Fruit fly (Drosophila melanogaster) whole organism, embryonic: ENCODE data around the gene CG7530.
A peak's percentile ranks its signal among the peaks of the same experiment; 100 is the strongest.

Experiments used
- Abd-B ChIP-seq: fragments of 200-800 bp; sonication (Bioruptor generic); optimal IDR thresholded peaks from 2 replicates; lab custom pipeline; 2018; ENCODE audit warnings: missing biosample characterization, mild to moderate bottlenecking, missing genetic modification characterization, moderate library complexity
- CG1024 ChIP-seq: fragments of 200-800 bp; sonication (Bioruptor generic); IDR thresholded peaks from 2 replicates; pipeline ENCODE4 v1.3.6; 2022; ENCODE audit warnings: missing biosample characterization, missing genetic modification characterization
- CG10274 ChIP-seq: fragments of 200-800 bp; sonication (Bioruptor generic); optimal IDR thresholded peaks from 3 replicates; lab custom pipeline; 2017; ENCODE audit warnings: missing biosample characterization, mild to moderate bottlenecking, missing genetic modification characterization
- CG10979 ChIP-seq: fragments of 200-800 bp; sonication (Bioruptor generic); optimal IDR thresholded peaks from 2 replicates; lab custom pipeline; 2018; ENCODE audit warnings: missing biosample characterization, mild to moderate bottlenecking, missing genetic modification characterization, moderate library complexity
- CG11247 ChIP-seq: fragments of 200-800 bp; sonication (Bioruptor generic); IDR thresholded peaks from 2 replicates; pipeline ENCODE4 v1.3.6; 2022; ENCODE audit warnings: missing biosample characterization, missing genetic modification characterization
- CG12155 ChIP-seq: fragments of 200-800 bp; sonication (Bioruptor generic); optimal IDR thresholded peaks from 3 replicates; lab custom pipeline; 2016; ENCODE audit warnings: missing biosample characterization, missing genetic modification characterization
- CG12391 ChIP-seq: fragments of 200-800 bp; sonication (Bioruptor generic); optimal IDR thresholded peaks from 3 replicates; lab custom pipeline; 2018; ENCODE audit warnings: missing biosample characterization, mild to moderate bottlenecking, missing genetic modification characterization, moderate library complexity
- CG13123 ChIP-seq: fragments of 200-800 bp; sonication (Bioruptor generic); optimal IDR thresholded peaks from 2 replicates; lab custom pipeline; 2016; ENCODE audit warnings: missing biosample characterization, missing genetic modification characterization
- CG13296 ChIP-seq: fragments of 200-800 bp; sonication (Bioruptor generic); optimal IDR thresholded peaks from 3 replicates; lab custom pipeline; 2018; ENCODE audit warnings: missing biosample characterization, mild to moderate bottlenecking, missing genetic modification characterization
- CG13775 ChIP-seq: fragments of 200-800 bp; sonication (Bioruptor generic); optimal IDR thresholded peaks from 3 replicates; lab custom pipeline; 2017; ENCODE audit warnings: missing biosample characterization, mild to moderate bottlenecking, missing genetic modification characterization
- CG14014 ChIP-seq: fragments of 200-800 bp; sonication (Bioruptor generic); IDR thresholded peaks from 2 replicates; pipeline ENCODE4 v1.3.6; 2022; ENCODE audit warnings: missing biosample characterization, missing genetic modification characterization
- CG16863 ChIP-seq: fragments of 200-800 bp; sonication (Bioruptor generic); optimal IDR thresholded peaks from 3 replicates; lab custom pipeline; 2016; ENCODE audit warnings: missing biosample characterization, missing genetic modification characterization
- CG2116 ChIP-seq: fragments of 200-800 bp; sonication (Bioruptor generic); optimal IDR thresholded peaks from 3 replicates; lab custom pipeline; 2018; ENCODE audit warnings: missing biosample characterization, mild to moderate bottlenecking, missing genetic modification characterization
- CG30431 ChIP-seq: fragments of 200-800 bp; sonication (Bioruptor generic); optimal IDR thresholded peaks from 2 replicates; lab custom pipeline; 2017; ENCODE audit warnings: missing biosample characterization, missing genetic modification characterization
- CG5245 ChIP-seq: fragments of 200-800 bp; sonication (Bioruptor generic); optimal IDR thresholded peaks from 3 replicates; lab custom pipeline; 2016; ENCODE audit warnings: missing biosample characterization, missing genetic modification characterization
- CG6765 ChIP-seq: fragments of 200-800 bp; sonication (Bioruptor generic); optimal IDR thresholded peaks from 3 replicates; lab custom pipeline; 2017; ENCODE audit warnings: missing biosample characterization, mild to moderate bottlenecking, missing genetic modification characterization
- CG7839 ChIP-seq: fragments of 200-800 bp; sonication (Bioruptor generic); optimal IDR thresholded peaks from 3 replicates; lab custom pipeline; 2018; ENCODE audit warnings: missing biosample characterization, mild to moderate bottlenecking, missing genetic modification characterization, moderate library complexity
- CG8290 ChIP-seq, 3 experiments: fragments of 200-800 bp; sonication (Bioruptor generic); optimal IDR thresholded peaks; 2 replicates each; lab custom pipeline; 2016 to 2019; ENCODE audit warnings: missing biosample characterization in 3 of 3, missing genetic modification characterization in 3 of 3, mild to moderate bottlenecking in 2 of 3, moderate library complexity in 1 of 3
- D ChIP-seq, 2 experiments: fragments of 200-800 bp in 1 of 2; fragments of >200 bp in 1 of 2; sonication (Bioruptor generic) in 1 of 2; optimal IDR thresholded peaks; 2 replicates in 1 of 2; 3 replicates in 1 of 2; lab custom pipeline; 2017; ENCODE audit warnings: mild to moderate bottlenecking in 1 of 2, missing biosample characterization in 1 of 2, missing genetic modification characterization in 1 of 2, missing genetic modification reagents in 1 of 2
- Fer1 ChIP-seq: fragments of 200-800 bp; sonication (Bioruptor generic); optimal IDR thresholded peaks from 2 replicates; lab custom pipeline; 2017; ENCODE audit warnings: missing biosample characterization, mild to moderate bottlenecking, missing genetic modification characterization
- GATAe ChIP-seq: fragments of 200-800 bp; sonication (Bioruptor generic); conservative IDR thresholded peaks from 2 replicates; pipeline ENCODE4 v1.3.6; 2022; ENCODE audit warnings: missing biosample characterization, missing genetic modification characterization
- Gsc ChIP-seq: fragments of 200-800 bp; sonication (Bioruptor generic); IDR thresholded peaks from 2 replicates; pipeline ENCODE4 v1.3.6; 2022; ENCODE audit warnings: missing biosample characterization, missing genetic modification characterization
- H2.0 ChIP-seq: fragments of 200-800 bp; sonication (Bioruptor generic); IDR thresholded peaks from 2 replicates; pipeline ENCODE4 v1.3.6; 2022; ENCODE audit warnings: missing biosample characterization, missing genetic modification characterization
- Hmx ChIP-seq: fragments of 200-800 bp; sonication (Bioruptor generic); optimal IDR thresholded peaks from 2 replicates; lab custom pipeline; 2016; ENCODE audit warnings: missing biosample characterization, missing genetic modification characterization
- Nf-YB ChIP-seq: fragments of 200-800 bp; sonication (Bioruptor generic); optimal IDR thresholded peaks from 3 replicates; lab custom pipeline; 2019; ENCODE audit warnings: missing biosample characterization, mild to moderate bottlenecking, missing genetic modification characterization, moderate library complexity
- Oli ChIP-seq: fragments of 200-800 bp; sonication (Bioruptor generic); optimal IDR thresholded peaks from 2 replicates; lab custom pipeline; 2018; ENCODE audit warnings: missing biosample characterization, mild to moderate bottlenecking, missing genetic modification characterization, moderate library complexity
- Opbp ChIP-seq: fragments of 200-800 bp; sonication (Bioruptor generic); IDR thresholded peaks from 3 replicates; pipeline ENCODE4 v1.3.6; 2022; ENCODE audit warnings: missing biosample characterization, missing genetic modification characterization; ENCODE audit not compliant: partially characterized antibody
- Sox100B ChIP-seq: fragments of 200-800 bp; sonication (Bioruptor generic); optimal IDR thresholded peaks from 3 replicates; lab custom pipeline; 2018; ENCODE audit warnings: missing biosample characterization, mild to moderate bottlenecking, missing genetic modification characterization
- ara ChIP-seq: fragments of 200-800 bp; sonication (Bioruptor generic); IDR thresholded peaks from 2 replicates; pipeline ENCODE4 v1.3.6; 2022; ENCODE audit warnings: missing biosample characterization, missing genetic modification characterization
- chn ChIP-seq: fragments of 200-800 bp; sonication (Bioruptor generic); optimal IDR thresholded peaks from 2 replicates; lab custom pipeline; 2016; ENCODE audit warnings: missing biosample characterization, missing genetic modification characterization
- cwo ChIP-seq: fragments of 200-800 bp; sonication (Bioruptor generic); optimal IDR thresholded peaks from 3 replicates; lab custom pipeline; 2017; ENCODE audit warnings: missing biosample characterization, missing genetic modification characterization, mild to moderate bottlenecking, moderate library complexity, missing genetic modification reagents
- dmrt11E ChIP-seq: fragments of 200-800 bp; sonication (Bioruptor generic); optimal IDR thresholded peaks from 3 replicates; lab custom pipeline; 2018; ENCODE audit warnings: missing biosample characterization, mild to moderate bottlenecking, missing genetic modification characterization, moderate library complexity
- dysf ChIP-seq: fragments of 200-800 bp; sonication (Bioruptor generic); IDR thresholded peaks from 3 replicates; pipeline ENCODE4 v1.3.6; 2022; ENCODE audit warnings: missing biosample characterization, missing genetic modification characterization
- fd102C ChIP-seq: fragments of 200-800 bp; sonication (Bioruptor generic); optimal IDR thresholded peaks from 2 replicates; lab custom pipeline; 2018; ENCODE audit warnings: missing biosample characterization, mild to moderate bottlenecking, missing genetic modification characterization, moderate library complexity
- gce ChIP-seq: fragments of 200-800 bp; sonication (Bioruptor generic); IDR thresholded peaks from 3 replicates; pipeline ENCODE4 v1.3.6; 2022; ENCODE audit warnings: missing biosample characterization, missing genetic modification characterization
- ken ChIP-seq: fragments of 200-800 bp; sonication (Bioruptor generic); IDR thresholded peaks from 3 replicates; pipeline ENCODE4 v1.3.6; 2022; ENCODE audit warnings: missing biosample characterization, missing genetic modification characterization
- nerfin-1 ChIP-seq: fragments of 200-800 bp; sonication (Bioruptor generic); optimal IDR thresholded peaks from 3 replicates; lab custom pipeline; 2019; ENCODE audit warnings: missing biosample characterization, mild to moderate bottlenecking, missing genetic modification characterization, moderate library complexity
- odd ChIP-seq: fragments of 200-800 bp; sonication (Bioruptor generic); optimal IDR thresholded peaks from 2 replicates; lab custom pipeline; 2017; ENCODE audit warnings: missing biosample characterization, mild to moderate bottlenecking, missing genetic modification characterization
- phol ChIP-seq: fragments of 200-800 bp; sonication (Bioruptor generic); optimal IDR thresholded peaks from 3 replicates; lab custom pipeline; 2018; ENCODE audit warnings: missing biosample characterization, mild to moderate bottlenecking, missing genetic modification characterization, moderate library complexity
- pzg ChIP-seq: fragments of 200-800 bp; sonication (Bioruptor generic); optimal IDR thresholded peaks from 3 replicates; lab custom pipeline; 2018; ENCODE audit warnings: missing biosample characterization, mild to moderate bottlenecking, missing genetic modification characterization, moderate library complexity
- sens ChIP-seq: fragments of 200-800 bp; sonication (Bioruptor generic); peaks from one replicate; lab custom pipeline; 2016; ENCODE audit warnings: missing biosample characterization, missing genetic modification characterization
- ssp ChIP-seq: fragments of 200-800 bp; sonication (Bioruptor generic); IDR thresholded peaks from 2 replicates; pipeline ENCODE4 v1.3.6; 2022; ENCODE audit warnings: missing biosample characterization, missing genetic modification characterization
- stwl ChIP-seq: fragments of 200-800 bp; sonication (Bioruptor generic); optimal IDR thresholded peaks from 3 replicates; lab custom pipeline; 2018; ENCODE audit warnings: missing biosample characterization, mild to moderate bottlenecking, missing genetic modification characterization, moderate library complexity
- vfl ChIP-seq: fragments of 200-800 bp; sonication (Bioruptor generic); optimal IDR thresholded peaks from 2 replicates; lab custom pipeline; 2016; ENCODE audit warnings: missing biosample characterization, missing genetic modification characterization
- z ChIP-seq: fragments of 200-800 bp; sonication (Bioruptor generic); IDR thresholded peaks from 3 replicates; pipeline ENCODE4 v1.3.6; 2022; ENCODE audit warnings: missing biosample characterization, missing genetic modification characterization
- zen ChIP-seq: fragments of 200-800 bp; sonication (Bioruptor generic); optimal IDR thresholded peaks from 3 replicates; lab custom pipeline; 2018; ENCODE audit warnings: missing biosample characterization, mild to moderate bottlenecking, missing genetic modification characterization, moderate library complexity

The CG7530 gene

dm6 chr3R:14677814-14678213 lies 53.5 kb downstream of the CG7530 start:
- TF ChIP-seq GATAe (GFP tag; lab: Robert Waterston, UW): no peak
- peak; percentile 27 for TF ChIP-seq sens
- no peak for TF ChIP-seq dmrt11E (tag; lab: Kevin White, UChicago)
- TF ChIP-seq Hmx: no peak
- no peak for TF ChIP-seq CG14014
- TF ChIP-seq, all 482 proteins: peak for 1

DNA sequence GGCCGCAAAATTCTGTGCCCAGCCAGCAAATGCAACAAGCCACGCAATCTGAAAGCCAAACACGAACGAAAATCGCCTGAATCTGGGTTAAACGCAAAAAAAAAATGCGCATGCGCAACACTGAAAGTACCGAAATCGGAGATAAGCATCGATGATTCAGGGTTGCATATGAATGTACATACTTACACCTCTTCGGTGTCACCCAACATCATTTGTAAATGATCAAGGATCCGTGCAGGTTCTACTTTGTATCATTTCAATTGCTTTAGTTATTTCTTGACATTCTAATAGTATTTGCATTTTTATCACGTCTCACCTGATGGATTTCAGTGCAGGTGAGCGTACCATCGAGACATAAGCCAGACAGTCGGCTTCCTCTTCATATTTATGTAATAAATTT lies 54.2 kb downstream of the CG7530 start:
- TF ChIP-seq GATAe (GFP tag; lab: Robert Waterston, UW): no peak
- no peak for TF ChIP-seq Opbp (GFP tag; lab: Robert Waterston, UW)
- TF ChIP-seq CG2116 (GFP tag; lab: Kevin White, UChicago): peak; percentile 22
- TF ChIP-seq D (optimal IDR thresholded peaks at IDR 0.05; lab: Kevin White, UChicago): peak; percentile 1
- no peak for TF ChIP-seq D (GFP tag; optimal IDR thresholded peaks at IDR 0.05; lab: Kevin White, UChicago)
- no peak for TF ChIP-seq z (GFP tag; lab: Robert Waterston, UW)
- TF ChIP-seq stwl: peak; percentile 5
- TF ChIP-seq CG13296 (GFP tag; lab: Kevin White, UChicago): no peak
- TF ChIP-seq Gsc (GFP tag; lab: Robert Waterston, UW): no peak

dm6 chr3R:14674762-14675161 lies 56.5 kb downstream of the CG7530 start:
- peak; percentile 44 for TF ChIP-seq CG5245
- peak; percentile 61 for TF ChIP-seq CG1024 (GFP tag; lab: Robert Waterston, UW)
- TF ChIP-seq Opbp (GFP tag; lab: Robert Waterston, UW): no peak
- peak; percentile 41; the same call in 1 of the 2 replicates for TF ChIP-seq ssp (GFP tag; lab: Robert Waterston, UW)
- TF ChIP-seq Abd-B (GFP tag; lab: Kevin White, UChicago): peak; percentile 21
- TF ChIP-seq CG10979: peak; percentile 88
- TF ChIP-seq CG10274 (GFP tag; lab: Kevin White, UChicago): no peak
- peak; percentile 45 for TF ChIP-seq CG16863 (GFP tag; lab: Kevin White, UChicago)
- TF ChIP-seq dysf: peak; percentile 54; the same call in 1 of the 3 replicates
- peak; percentile 63 for TF ChIP-seq H2.0 (GFP tag; lab: Robert Waterston, UW)
- TF ChIP-seq nerfin-1 (tag; lab: Kevin White, UChicago): peak; percentile 64
- peak; percentile 79 for TF ChIP-seq phol (tag; lab: Kevin White, UChicago)
- TF ChIP-seq dmrt11E (tag; lab: Kevin White, UChicago): peak; percentile 89
- TF ChIP-seq Fer1 (GFP tag; lab: Kevin White, UChicago): peak; percentile 1
- peak; percentile 65 for TF ChIP-seq CG13775 (GFP tag; lab: Kevin White, UChicago)
- TF ChIP-seq Oli (tag; lab: Kevin White, UChicago): peak; percentile 62
- peak; percentile 30 for TF ChIP-seq CG8290 (GFP tag; optimal IDR thresholded peaks at IDR 0.05; lab: Kevin White, UChicago)
- no peak for TF ChIP-seq CG8290 (tag; optimal IDR thresholded peaks at IDR 0.05; lab: Kevin White, UChicago)
- peak; percentile 49 for TF ChIP-seq Sox100B
- TF ChIP-seq CG13123: peak; percentile 21
- peak; percentile 47 for TF ChIP-seq Nf-YB (GFP tag; lab: Kevin White, UChicago)
- TF ChIP-seq gce: peak; percentile 54; the same call in 2 of the 3 replicates
- TF ChIP-seq odd: peak; percentile 14
- peak; percentile 64 for TF ChIP-seq ara (GFP tag; lab: Robert Waterston, UW)
- peak; percentile 33 for TF ChIP-seq CG30431 (GFP tag; lab: Kevin White, UChicago)
- no peak for TF ChIP-seq CG11247
- peak; percentile 84 for TF ChIP-seq fd102C
- peak; percentile 60 for TF ChIP-seq chn (GFP tag; lab: Kevin White, UChicago)
- TF ChIP-seq cwo (GFP tag; lab: Kevin White, UChicago): no peak
- peak; percentile 75 for TF ChIP-seq CG7839 (tag; lab: Kevin White, UChicago)
- TF ChIP-seq CG6765 (GFP tag; lab: Kevin White, UChicago): no peak
- peak; percentile 47 for TF ChIP-seq CG12155 (GFP tag; lab: Kevin White, UChicago)
- TF ChIP-seq pzg (GFP tag; lab: Kevin White, UChicago): no peak
- peak; percentile 94 for TF ChIP-seq zen (tag; lab: Kevin White, UChicago)
- peak; percentile 78 for TF ChIP-seq CG12391
- TF ChIP-seq ken (GFP tag; lab: Robert Waterston, UW): peak; percentile 50; the same call in 1 of the 3 replicates
- no peak for TF ChIP-seq vfl
